Worm (Caenorhabditis elegans): ENCODE data around the gene gtf-2E1.

Gene gtf-2E1

DNA sequence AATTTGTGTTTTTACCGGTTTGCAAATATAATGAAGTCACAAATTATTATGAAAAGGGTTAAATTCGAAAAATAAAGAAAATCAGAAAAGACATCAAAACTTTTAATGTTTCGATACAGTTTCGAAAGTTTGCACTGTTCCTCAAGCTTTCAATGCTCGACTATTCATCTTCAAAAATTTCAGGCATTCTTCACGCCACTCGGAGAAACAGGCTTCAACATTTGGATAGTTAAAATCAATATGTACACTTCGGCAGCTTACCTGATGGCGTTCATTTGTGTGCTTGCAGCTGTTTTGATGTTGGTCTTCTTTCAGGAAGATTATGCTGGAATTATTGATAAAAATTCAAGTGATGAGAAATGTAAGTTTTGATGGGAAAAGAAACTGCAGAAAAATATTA lies 7.9 kb upstream of the gtf-2E1 start:
- TF ChIP-seq Y22D7AL.16 (tag; optimal IDR thresholded peaks at IDR 0.05) = no peak
- no peak for TF ChIP-seq hlh-15 (tag; optimal IDR thresholded peaks at IDR 0.05)
- TF ChIP-seq hlh-8 (tag; optimal IDR thresholded peaks at IDR 0.05) = no peak
- no peak for TF ChIP-seq ztf-16 (tag; optimal IDR thresholded peaks at IDR 0.05)
- TF ChIP-seq ceh-18 (tag; optimal IDR thresholded peaks at IDR 0.05) = no peak
- no peak for TF ChIP-seq syd-9 (tag; optimal IDR thresholded peaks at IDR 0.05)
- TF ChIP-seq npax-4 (tag; optimal IDR thresholded peaks at IDR 0.05) = no peak

- TF ChIP-seq unc-55 (GFP tag; optimal IDR thresholded peaks at IDR 0.05) (no peak), T23F11.4 (GFP tag; optimal IDR thresholded peaks at IDR 0.05) (no peak), pros-1 (tag; optimal IDR thresholded peaks at IDR 0.05) (no peak), che-1 (tag; optimal IDR thresholded peaks at IDR 0.05) (no peak), ceh-31 (tag; optimal IDR thresholded peaks at IDR 0.05) (no peak), ets-4 (tag; optimal IDR thresholded peaks at IDR 0.05) (no peak)
Observed at ce11 chrIV:17248538-17248937, 6.6 kb upstream of the gtf-2E1 start.

DNA sequence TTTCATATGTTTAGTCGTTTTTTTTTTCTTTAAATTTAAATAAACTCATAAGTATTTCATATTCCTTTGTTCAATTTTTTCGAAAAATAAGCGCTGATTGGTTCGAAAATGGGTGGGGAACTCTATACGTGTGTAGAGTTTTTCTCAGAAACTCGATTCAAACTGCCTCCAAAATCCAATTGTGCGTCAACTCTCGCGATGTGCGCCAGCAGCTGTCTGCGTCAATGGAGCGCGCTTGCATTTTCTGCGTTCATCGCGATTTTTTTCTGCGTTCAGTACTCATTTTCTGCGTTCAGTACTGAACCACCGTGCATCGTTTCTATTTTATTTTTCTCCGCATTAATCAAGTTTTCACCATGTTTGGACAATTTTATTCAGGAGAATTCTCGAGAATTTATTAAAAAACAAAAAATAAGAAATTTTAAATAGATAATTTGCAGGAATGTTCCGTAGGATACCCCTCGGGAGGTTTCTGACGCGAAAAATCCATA lies 5.4 kb upstream of the gtf-2E1 start, which contains the start of gene eelo-2:
eelo-2 (plus strand) TSS at position 441 of the 491 bp plus-strand sequence.
- TF ChIP-seq pqm-1 (tag; optimal IDR thresholded peaks at IDR 0.05) (peak; percentile 84), F13H6.1 (tag; optimal IDR thresholded peaks at IDR 0.05) (peak; percentile 35), lim-6 (tag; optimal IDR thresholded peaks at IDR 0.05) (peak; percentile 47), dve-1 (tag; optimal IDR thresholded peaks at IDR 0.05) (peak; percentile 88), odd-2 (tag; optimal IDR thresholded peaks at IDR 0.05) (no peak), ztf-16 (tag; optimal IDR thresholded peaks at IDR 0.05) (peak; percentile 69), pat-9 (tag; optimal IDR thresholded peaks at IDR 0.05) (peak; percentile 51), gmeb-2 (tag; optimal IDR thresholded peaks at IDR 0.05) (peak; percentile 54), ceh-6 (GFP tag; optimal IDR thresholded peaks at IDR 0.05) (peak; percentile 53), unc-55 (GFP tag; optimal IDR thresholded peaks at IDR 0.05) (peak; percentile 83), rnt-1 (tag; optimal IDR thresholded peaks at IDR 0.05) (peak; percentile 68), tbx-2 (tag; optimal IDR thresholded peaks at IDR 0.05) (peak; percentile 87), ceh-30 (tag; optimal IDR thresholded peaks at IDR 0.05) (peak; percentile 99), K09A11.1 (tag; optimal IDR thresholded peaks at IDR 0.05; ENCODE audit: insufficient read depth) (peak; percentile 40), npax-4 (tag; optimal IDR thresholded peaks at IDR 0.05) (no peak), unc-3 (GFP tag; conservative IDR thresholded peaks at IDR 0.05) (peak; percentile 37; the same call in 1 of the 2 replicates), unc-3 (tag; optimal IDR thresholded peaks at IDR 0.05) (peak; percentile 30), pag-3 (tag; optimal IDR thresholded peaks at IDR 0.05; ENCODE audit: borderline replicate concordance) (no peak), ahr-1 (tag; optimal IDR thresholded peaks at IDR 0.05) (peak; percentile 2), ceh-18 (tag; optimal IDR thresholded peaks at IDR 0.05) (peak; percentile 94), zip-5 (tag; optimal IDR thresholded peaks at IDR 0.05) (no peak), ceh-24 (tag; optimal IDR thresholded peaks at IDR 0.05) (no peak), sox-4 (tag; optimal IDR thresholded peaks at IDR 0.05) (no peak), hlh-15 (tag; optimal IDR thresholded peaks at IDR 0.05) (no peak), madf-2 (tag; optimal IDR thresholded peaks at IDR 0.05) (peak; percentile 33), pha-2 (tag; optimal IDR thresholded peaks at IDR 0.05) (no peak), tbx-7 (tag; optimal IDR thresholded peaks at IDR 0.05) (no peak), ref-2 (tag; optimal IDR thresholded peaks at IDR 0.05) (peak; percentile 82), Y22D7AL.16 (tag; optimal IDR thresholded peaks at IDR 0.05) (peak; percentile 10), nhr-11 (tag; optimal IDR thresholded peaks at IDR 0.05) (no peak), ceh-9 (tag; optimal IDR thresholded peaks at IDR 0.05) (no peak), ceh-34 (tag; optimal IDR thresholded peaks at IDR 0.05) (peak; percentile 83), hlh-30 (tag; optimal IDR thresholded peaks at IDR 0.05; ENCODE audit: insufficient read depth) (peak; percentile 60), ets-4 (tag; optimal IDR thresholded peaks at IDR 0.05) (peak; percentile 69), unc-42 (tag; optimal IDR thresholded peaks at IDR 0.05) (peak; percentile 89), dmd-4 (tag; optimal IDR thresholded peaks at IDR 0.05; ENCODE audit: borderline replicate concordance) (peak; percentile 45), ceh-19 (GFP tag; optimal IDR thresholded peaks at IDR 0.05) (peak; percentile 6), pros-1 (tag; optimal IDR thresholded peaks at IDR 0.05) (peak; percentile 92), pax-1 (tag; optimal IDR thresholded peaks at IDR 0.05) (peak; percentile 61), C38D4.7 (GFP tag; optimal IDR thresholded peaks at IDR 0.05) (no peak), fax-1 (tag; optimal IDR thresholded peaks at IDR 0.05) (no peak), ceh-2 (tag; optimal IDR thresholded peaks at IDR 0.05) (peak; percentile 49), mec-3 (tag; optimal IDR thresholded peaks at IDR 0.05; ENCODE audit: borderline replicate concordance) (no peak)

Measured in whole organism, late embryonic.